Worm (Caenorhabditis elegans) whole organism, late embryonic: ENCODE results near the gene srm-1.

ENCODE experiments used
- K09A11.1 ChIP-seq: sonication (generic microtip); optimal IDR thresholded peaks from 2 replicates; lab custom pipeline; 2017; ENCODE audit warnings: antibody characterized with exemption, mild to moderate bottlenecking, missing genetic modification characterization, missing compliant biosample characterization; ENCODE audit not compliant: insufficient read depth
- T23F11.4 ChIP-seq: fragments of 200-800 bp; sonication (Bioruptor generic); optimal IDR thresholded peaks from 2 replicates; lab custom pipeline; 2018; ENCODE audit warnings: mild to moderate bottlenecking, missing genetic modification characterization, missing compliant biosample characterization
- ahr-1 ChIP-seq: sonication (generic microtip); optimal IDR thresholded peaks from 2 replicates; lab custom pipeline; 2016; ENCODE audit warnings: missing genetic modification characterization, missing compliant biosample characterization
- ama-1 ChIP-seq: fragments of 150-350 bp; optimal IDR thresholded peaks from 2 replicates; lab custom pipeline; 2014
- ceh-14 ChIP-seq: sonication (generic microtip); optimal IDR thresholded peaks from 2 replicates; lab custom pipeline; 2016; ENCODE audit warnings: missing genotype, missing genetic modification characterization, missing compliant biosample characterization
- ceh-18 ChIP-seq: sonication (generic microtip); optimal IDR thresholded peaks from 2 replicates; lab custom pipeline; 2016; ENCODE audit warnings: missing genetic modification characterization, missing compliant biosample characterization
- ceh-19 ChIP-seq: fragments of 200-800 bp; sonication (Bioruptor generic); optimal IDR thresholded peaks from 2 replicates; lab custom pipeline; 2018; ENCODE audit warnings: mild to moderate bottlenecking, missing genetic modification characterization, missing compliant biosample characterization
- ceh-24 ChIP-seq: sonication (generic microtip); optimal IDR thresholded peaks from 2 replicates; lab custom pipeline; 2016; ENCODE audit warnings: mild to moderate bottlenecking, missing genetic modification characterization, missing compliant biosample characterization
- ceh-31 ChIP-seq: sonication (generic microtip); optimal IDR thresholded peaks from 2 replicates; lab custom pipeline; 2016; ENCODE audit warnings: missing genetic modification characterization, missing compliant biosample characterization
- che-1 ChIP-seq: sonication (generic microtip); optimal IDR thresholded peaks from 2 replicates; lab custom pipeline; 2016; ENCODE audit warnings: mild to moderate bottlenecking, missing genetic modification characterization, missing compliant biosample characterization
- dve-1 ChIP-seq: sonication (generic microtip); optimal IDR thresholded peaks from 2 replicates; lab custom pipeline; 2017; ENCODE audit warnings: antibody characterized with exemption, mild to moderate bottlenecking, missing genetic modification characterization, missing compliant biosample characterization
- elt-2 ChIP-seq: sonication (generic microtip); optimal IDR thresholded peaks from 2 replicates; lab custom pipeline; 2016; ENCODE audit warnings: missing genetic modification reagents, missing genetic modification characterization, missing compliant biosample characterization
- elt-4 ChIP-seq: sonication (generic microtip); optimal IDR thresholded peaks from 2 replicates; lab custom pipeline; 2016; ENCODE audit warnings: missing genetic modification characterization, missing compliant biosample characterization
- ets-4 ChIP-seq: sonication (generic microtip); optimal IDR thresholded peaks from 2 replicates; lab custom pipeline; 2016; ENCODE audit warnings: missing genetic modification characterization, missing compliant biosample characterization
- fax-1 ChIP-seq: sonication (generic microtip); optimal IDR thresholded peaks from 2 replicates; lab custom pipeline; 2016; ENCODE audit warnings: missing genotype, missing genetic modification characterization, missing compliant biosample characterization
- fkh-10 ChIP-seq: fragments of 150-350 bp; optimal IDR thresholded peaks from 2 replicates; lab custom pipeline; 2014; ENCODE audit warnings: missing biosample characterization, missing genetic modification reagents, missing genetic modification characterization
- gmeb-2 ChIP-seq: sonication (generic microtip); optimal IDR thresholded peaks from 2 replicates; lab custom pipeline; 2016; ENCODE audit warnings: missing genetic modification characterization, inconsistent platforms, missing compliant biosample characterization
- hlh-13 ChIP-seq: fragments of 200-800 bp; sonication (Bioruptor generic); optimal IDR thresholded peaks from 2 replicates; lab custom pipeline; 2018; ENCODE audit warnings: mild to moderate bottlenecking, missing genetic modification characterization, missing compliant biosample characterization
- hlh-15 ChIP-seq: sonication (generic microtip); optimal IDR thresholded peaks from 2 replicates; lab custom pipeline; 2016; ENCODE audit warnings: missing genetic modification characterization, missing compliant biosample characterization
- hlh-6 ChIP-seq: sonication (generic microtip); optimal IDR thresholded peaks from 2 replicates; lab custom pipeline; 2016; ENCODE audit warnings: missing genotype, missing genetic modification characterization, missing compliant biosample characterization
- lim-6 ChIP-seq: sonication (generic microtip); optimal IDR thresholded peaks from 2 replicates; lab custom pipeline; 2016; ENCODE audit warnings: missing genetic modification characterization, missing compliant biosample characterization
- lin-11 ChIP-seq: fragments of 200-800 bp; sonication (Bioruptor generic); optimal IDR thresholded peaks from 2 replicates; lab custom pipeline; 2018; ENCODE audit warnings: mild to moderate bottlenecking, missing genetic modification characterization, missing compliant biosample characterization
- mec-3 ChIP-seq: sonication (generic microtip); optimal IDR thresholded peaks from 2 replicates; lab custom pipeline; 2016; ENCODE audit warnings: borderline replicate concordance, missing genetic modification characterization, missing compliant biosample characterization
- nfya-1 ChIP-seq: sonication (generic microtip); optimal IDR thresholded peaks from 2 replicates; lab custom pipeline; 2017; ENCODE audit warnings: missing genetic modification characterization, mild to moderate bottlenecking, missing compliant biosample characterization, antibody characterized with exemption, moderate library complexity
- pag-3 ChIP-seq: sonication (generic microtip); optimal IDR thresholded peaks from 2 replicates; lab custom pipeline; 2016; ENCODE audit warnings: missing compliant biosample characterization, missing genetic modification characterization, borderline replicate concordance
- pha-2 ChIP-seq: sonication (generic microtip); optimal IDR thresholded peaks from 2 replicates; lab custom pipeline; 2017; ENCODE audit warnings: mild to moderate bottlenecking, missing genetic modification characterization, missing compliant biosample characterization
- pqm-1 ChIP-seq: sonication (generic microtip); optimal IDR thresholded peaks from 2 replicates; lab custom pipeline; 2016; ENCODE audit warnings: missing genetic modification characterization, missing compliant biosample characterization
- ref-2 ChIP-seq: sonication (generic microtip); optimal IDR thresholded peaks from 2 replicates; lab custom pipeline; 2016; ENCODE audit warnings: missing genetic modification characterization, missing compliant biosample characterization
- rnt-1 ChIP-seq: sonication (generic microtip); optimal IDR thresholded peaks from 2 replicates; lab custom pipeline; 2016; ENCODE audit warnings: missing genetic modification characterization, missing compliant biosample characterization
- syd-9 ChIP-seq: sonication (generic microtip); optimal IDR thresholded peaks from 2 replicates; lab custom pipeline; 2016; ENCODE audit warnings: mild to moderate bottlenecking, missing genetic modification characterization, moderate library complexity, missing compliant biosample characterization
- tbx-2 ChIP-seq: sonication (generic microtip); optimal IDR thresholded peaks from 2 replicates; lab custom pipeline; 2016; ENCODE audit warnings: missing genetic modification characterization, missing compliant biosample characterization
- tbx-7 ChIP-seq: sonication (generic microtip); optimal IDR thresholded peaks from 2 replicates; lab custom pipeline; 2016; ENCODE audit warnings: missing genotype, missing genetic modification characterization, missing compliant biosample characterization
- unc-42 ChIP-seq: sonication (generic microtip); optimal IDR thresholded peaks from 2 replicates; lab custom pipeline; 2016; ENCODE audit warnings: missing genotype, missing genetic modification characterization, missing compliant biosample characterization
- unc-55 ChIP-seq: sonication (generic microtip); optimal IDR thresholded peaks from 2 replicates; lab custom pipeline; 2017; ENCODE audit warnings: missing biosample characterization, missing genetic modification reagents, missing genetic modification characterization
- unc-86 ChIP-seq: sonication (generic microtip); optimal IDR thresholded peaks from 2 replicates; lab custom pipeline; 2016; ENCODE audit warnings: missing genetic modification characterization, missing compliant biosample characterization
- zip-5 ChIP-seq: sonication (generic microtip); optimal IDR thresholded peaks from 2 replicates; lab custom pipeline; 2016; ENCODE audit warnings: missing genetic modification characterization, missing compliant biosample characterization
- ztf-16 ChIP-seq: sonication (generic microtip); optimal IDR thresholded peaks from 2 replicates; lab custom pipeline; 2017; ENCODE audit warnings: missing genetic modification characterization, missing compliant biosample characterization

Gene srm-1

ce11 chrIV:4977176-4977693, 35.1 kb upstream of the srm-1 start, which contains the start of gene E03H12.5:
Gene E03H12.5 (plus strand): TSS chrIV:4977226.
- TF ChIP-seq pag-3 (tag; lab: Kevin White, UChicago), result no peak
- TF ChIP-seq syd-9 (tag; lab: Kevin White, UChicago), result no peak
- no peak for TF ChIP-seq nfya-1 (tag; lab: Kevin White, UChicago)
- no peak for TF ChIP-seq ceh-14
- TF ChIP-seq K09A11.1, result no peak
- TF ChIP-seq elt-2, result no peak
- TF ChIP-seq, all 69 proteins: peak for 0

- TF ChIP-seq T23F11.4 (no peak), ceh-31 (tag; lab: Kevin White, UChicago) (no peak)
Observed at ce11 chrIV:4981027-4981426, 31.3 kb upstream of the srm-1 start, which contains the start of gene srz-24. Gene srz-24 (minus strand): TSS chrIV:4981127.

- TF ChIP-seq gmeb-2 (no peak), ahr-1 (tag; lab: Kevin White, UChicago) (no peak), ceh-31 (tag; lab: Kevin White, UChicago) (no peak), ceh-19 (no peak), pha-2 (tag; lab: Kevin White, UChicago) (no peak), tbx-2 (tag; lab: Kevin White, UChicago) (no peak), K09A11.1 (no peak), lim-6 (no peak), syd-9 (tag; lab: Kevin White, UChicago) (no peak), fkh-10 (GFP tag; lab: Kevin White, UChicago) (no peak), unc-55 (no peak), unc-86 (tag; lab: Kevin White, UChicago) (no peak), pqm-1 (no peak), ets-4 (no peak), hlh-6 (tag; lab: Kevin White, UChicago) (no peak), ceh-14 (no peak), zip-5 (tag; lab: Kevin White, UChicago) (no peak), hlh-13 (GFP tag; lab: Kevin White, UChicago) (no peak)
Observed at ce11 chrIV:4982477-4982876, 29.9 kb upstream of the srm-1 start, which contains the start of gene E03H12.4. Gene E03H12.4 (plus strand): TSS chrIV:4982596.

ce11 chrIV:4983746-4984145, 28.6 kb upstream of the srm-1 start, which contains the start of gene clec-176:
Gene clec-176 (plus strand): TSS chrIV:4984046.
- TF ChIP-seq elt-2 (no peak), fax-1 (tag; lab: Kevin White, UChicago) (no peak), ref-2 (tag; lab: Kevin White, UChicago) (no peak), elt-4 (tag; lab: Kevin White, UChicago) (no peak), ceh-24 (no peak), lim-6 (no peak), lin-11 (no peak), ceh-31 (tag; lab: Kevin White, UChicago) (no peak), hlh-13 (GFP tag; lab: Kevin White, UChicago) (no peak), unc-42 (tag; lab: Kevin White, UChicago) (no peak), ztf-16 (tag; lab: Kevin White, UChicago) (no peak), tbx-7 (tag; lab: Kevin White, UChicago) (no peak), mec-3 (tag; lab: Kevin White, UChicago) (no peak), che-1 (no peak), ceh-18 (tag; lab: Kevin White, UChicago) (no peak), rnt-1 (tag; lab: Kevin White, UChicago) (no peak)

ce11 chrIV:4986246-4986645, 26.1 kb upstream of the srm-1 start, which contains the start of gene clec-177:
Gene clec-177 (plus strand): TSS chrIV:4986546.
- TF ChIP-seq hlh-15 (tag; lab: Kevin White, UChicago) (no peak), ama-1 (lab: Kevin White, UChicago) (no peak), unc-55 (no peak), lim-6 (no peak), dve-1 (tag; lab: Kevin White, UChicago) (no peak)
